In the genomic region with DNA sequence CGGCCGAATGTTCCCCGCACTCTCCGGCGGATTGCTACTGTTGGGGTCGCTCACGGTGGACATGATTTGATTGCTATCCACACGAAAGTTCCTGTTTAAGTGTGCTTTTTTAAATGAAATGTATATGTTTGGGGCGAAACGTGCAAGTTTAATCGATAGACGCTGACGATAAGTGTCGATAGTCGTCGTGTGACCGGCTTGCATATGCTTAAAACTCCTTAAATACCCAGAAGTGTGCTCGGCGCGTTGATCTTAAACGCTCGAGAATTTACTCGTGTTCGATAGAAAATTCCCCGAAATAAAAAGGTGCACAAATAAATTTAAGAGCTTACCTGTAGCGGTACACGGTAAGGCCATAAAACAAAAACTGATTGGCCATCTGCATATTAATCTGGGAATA, we compare ENCODE assay signal across 3 fruit fly cellular contexts.
TF ChIP-seq lines count a peak whose summit lies in the region.

A gene (minus strand): TSS at position 179 of the 400 bp plus-strand sequence.
A gene (plus strand): TSS at position 181 of the 400 bp plus-strand sequence.

- no peak for TF ChIP-seq CTCF in whole organism, embryonic (GFP tag; optimal IDR thresholded peaks at IDR 0.05; lab: Kevin White, UChicago)

TF ChIP-seq in whole organism, adult, 20 proteins besides CTCF, POLR2A, EP300 and RAD21:
- no peak for TF ChIP-seq tj (GFP tag; optimal IDR thresholded peaks at IDR 0.05; lab: Kevin White, UChicago)
- peak; percentile 63 for TF ChIP-seq Mnt (GFP tag; optimal IDR thresholded peaks at IDR 0.05; lab: Kevin White, UChicago)

TF ChIP-seq in whole organism, embryonic, 481 proteins besides CTCF, POLR2A, EP300 and RAD21 (continues in another document):
- TF ChIP-seq so (GFP tag; IDR thresholded peaks at IDR 0.05; lab: Robert Waterston, UW) (no peak), B-H2 (GFP tag; optimal IDR thresholded peaks at IDR 0.05; lab: Kevin White, UChicago) (no peak), CG17328 (GFP tag; IDR thresholded peaks at IDR 0.05; lab: Robert Waterston, UW) (no peak), eve (GFP tag; optimal IDR thresholded peaks at IDR 0.05; lab: Kevin White, UChicago) (no peak), fd3F (GFP tag; optimal IDR thresholded peaks at IDR 0.05; lab: Kevin White, UChicago) (no peak), CG10147 (GFP tag; optimal IDR thresholded peaks at IDR 0.05; lab: Kevin White, UChicago) (no peak), TFAM (GFP tag; optimal IDR thresholded peaks at IDR 0.05; lab: Kevin White, UChicago) (no peak), caup (GFP tag; optimal IDR thresholded peaks at IDR 0.05; lab: Kevin White, UChicago; ENCODE audit: severe bottlenecking) (no peak), Poxn (GFP tag; IDR thresholded peaks at IDR 0.05; lab: Robert Waterston, UW) (no peak), CG11723 (GFP tag; optimal IDR thresholded peaks at IDR 0.05; lab: Kevin White, UChicago) (no peak), Dip2 (GFP tag; IDR thresholded peaks at IDR 0.05; lab: Robert Waterston, UW) (no peak), NfI (GFP tag; optimal IDR thresholded peaks at IDR 0.05; lab: Kevin White, UChicago) (no peak), CG15269 (tag; optimal IDR thresholded peaks at IDR 0.05; lab: Kevin White, UChicago) (no peak), CG17359 (tag; optimal IDR thresholded peaks at IDR 0.05; lab: Kevin White, UChicago) (no peak), sqz (GFP tag; optimal IDR thresholded peaks at IDR 0.05; lab: Kevin White, UChicago) (no peak), HmgZ (tag; optimal IDR thresholded peaks at IDR 0.05; lab: Kevin White, UChicago) (peak; percentile 25), Rfx (GFP tag; IDR thresholded peaks at IDR 0.05; lab: Robert Waterston, UW) (no peak), sob (GFP tag; IDR thresholded peaks at IDR 0.05; lab: Robert Waterston, UW) (no peak), eyg (GFP tag; optimal IDR thresholded peaks at IDR 0.05; lab: Kevin White, UChicago) (no peak), CG9817 (tag; optimal IDR thresholded peaks at IDR 0.05; lab: Kevin White, UChicago) (no peak), gce (GFP tag; IDR thresholded peaks at IDR 0.05; lab: Robert Waterston, UW) (no peak), gcm (GFP tag; optimal IDR thresholded peaks at IDR 0.05; lab: Kevin White, UChicago) (no peak), CG1024 (GFP tag; IDR thresholded peaks at IDR 0.05; lab: Robert Waterston, UW) (no peak), unc-4 (GFP tag; IDR thresholded peaks at IDR 0.05; lab: Robert Waterston, UW; ENCODE audit: partially characterized antibody) (peak; percentile 69), slou (GFP tag; optimal IDR thresholded peaks at IDR 0.05; lab: Kevin White, UChicago) (no peak), yki (optimal IDR thresholded peaks at IDR 0.05; lab: Kevin White, UChicago) (no peak), Awh (GFP tag; IDR thresholded peaks at IDR 0.05; lab: Robert Waterston, UW) (no peak), mld (GFP tag; IDR thresholded peaks at IDR 0.05; lab: Robert Waterston, UW; ENCODE audit: partially characterized antibody) (no peak), HLH54F (GFP tag; optimal IDR thresholded peaks at IDR 0.05; lab: Kevin White, UChicago) (no peak), Dbx (GFP tag; IDR thresholded peaks at IDR 0.05; lab: Robert Waterston, UW) (no peak), Pdp1 (GFP tag; optimal IDR thresholded peaks at IDR 0.05; lab: Kevin White, UChicago) (no peak), ab (GFP tag; optimal IDR thresholded peaks at IDR 0.05; lab: Kevin White, UChicago) (no peak), CG13296 (GFP tag; optimal IDR thresholded peaks at IDR 0.05; lab: Kevin White, UChicago) (no peak), CG33557 (GFP tag; optimal IDR thresholded peaks at IDR 0.05; lab: Kevin White, UChicago) (no peak), Doc3 (GFP tag; IDR thresholded peaks at IDR 0.05; lab: Robert Waterston, UW; ENCODE audit: partially characterized antibody) (peak; percentile 50; the same call in 2 of the 3 replicates), ATbp (GFP tag; optimal IDR thresholded peaks at IDR 0.05; lab: Kevin White, UChicago) (no peak), Scr (GFP tag; IDR thresholded peaks at IDR 0.05; lab: Robert Waterston, UW; ENCODE audit: partially characterized antibody) (peak; percentile 65), CG14441 (GFP tag; IDR thresholded peaks at IDR 0.05; lab: Robert Waterston, UW) (no peak), sc (optimal IDR thresholded peaks at IDR 0.05; lab: Kevin White, UChicago) (no peak), sc (GFP tag; optimal IDR thresholded peaks at IDR 0.05; lab: Kevin White, UChicago) (no peak), hkb (optimal IDR thresholded peaks at IDR 0.05; lab: Kevin White, UChicago) (no peak), hkb (GFP tag; IDR thresholded peaks at IDR 0.05; lab: Robert Waterston, UW) (no peak), CG5245 (GFP tag; optimal IDR thresholded peaks at IDR 0.05; lab: Kevin White, UChicago) (no peak), HLHmδ (GFP tag; optimal IDR thresholded peaks at IDR 0.05; lab: Kevin White, UChicago) (no peak)

TF ChIP-seq in whole organism, wandering third instar larva, 38 proteins besides CTCF, POLR2A, EP300 and RAD21:
- TF ChIP-seq Rel (GFP tag; optimal IDR thresholded peaks at IDR 0.05; lab: Kevin White, UChicago) = no peak
- TF ChIP-seq Rel (tag; optimal IDR thresholded peaks at IDR 0.05; lab: Kevin White, UChicago) = peak; percentile 97
- TF ChIP-seq Myc (optimal IDR thresholded peaks at IDR 0.05; lab: Kevin White, UChicago) = peak; percentile 13
- no peak for TF ChIP-seq CrebA (GFP tag; optimal IDR thresholded peaks at IDR 0.05; lab: Kevin White, UChicago; ENCODE audit: borderline replicate concordance)
